Fruit fly (Drosophila melanogaster): ENCODE measurements around the gene Dph4.

The Dph4 gene

dm6 chr3R:5668928-5669739, 45.2 kb upstream of the Dph4 start, which contains the start of the genes Xe7 and Atg17 (continued):
- TF ChIP-seq sna (GFP tag; IDR thresholded peaks at IDR 0.05; ENCODE audit: partially characterized antibody) (0 out of 2 replicates have a peak, but pooled peaks have one; percentile 35), sima (GFP tag; optimal IDR thresholded peaks at IDR 0.05) (no peak), CG8388 (GFP tag; optimal IDR thresholded peaks at IDR 0.05) (peak; percentile 85), kni (GFP tag; optimal IDR thresholded peaks at IDR 0.05) (peak; percentile 10), trem (tag; optimal IDR thresholded peaks at IDR 0.05) (peak; percentile 99), luna (GFP tag; optimal IDR thresholded peaks at IDR 0.05) (peak; percentile 74), Xbp1 (GFP tag; optimal IDR thresholded peaks at IDR 0.05) (peak; percentile 95), D (optimal IDR thresholded peaks at IDR 0.05) (no peak), D (GFP tag; optimal IDR thresholded peaks at IDR 0.05) (peak; percentile 80), CG8089 (GFP tag; optimal IDR thresholded peaks at IDR 0.05) (peak; percentile 84), gcm (GFP tag; optimal IDR thresholded peaks at IDR 0.05) (peak; percentile 67), Dad (GFP tag; optimal IDR thresholded peaks at IDR 0.05) (peak; percentile 82), gro (GFP tag; optimal IDR thresholded peaks at IDR 0.05) (peak; percentile 78), D19A (tag; optimal IDR thresholded peaks at IDR 0.05) (peak; percentile 79), Hr51 (GFP tag; optimal IDR thresholded peaks at IDR 0.05) (peak; percentile 89 to 90), ap (GFP tag; IDR thresholded peaks at IDR 0.05) (peak; percentile 81), CG4730 (GFP tag; IDR thresholded peaks at IDR 0.05) (peak; percentile 90), CG34224 (GFP tag; IDR thresholded peaks at IDR 0.05; ENCODE audit: partially characterized antibody) (peak; percentile 35; the same call in 1 of the 3 replicates), CG17361 (GFP tag; IDR thresholded peaks at IDR 0.05) (peak; percentile 97), wor (GFP tag; IDR thresholded peaks at IDR 0.05) (peak; percentile 85), CG11093 (GFP tag; IDR thresholded peaks at IDR 0.05) (peak; percentile 94), cad (GFP tag; optimal IDR thresholded peaks at IDR 0.05) (no peak), tup (GFP tag; optimal IDR thresholded peaks at IDR 0.05) (peak; percentile 76), kah (GFP tag; optimal IDR thresholded peaks at IDR 0.05) (peak; percentile 61), bsh (GFP tag; optimal IDR thresholded peaks at IDR 0.05) (peak; percentile 3 to 86), dan (GFP tag; IDR thresholded peaks at IDR 0.05) (peak; percentile 75; the same call in 1 of the 2 replicates), insv (GFP tag; optimal IDR thresholded peaks at IDR 0.05) (peak in 1 of 2 experiments; percentile 70), hkb (optimal IDR thresholded peaks at IDR 0.05) (peak; percentile 76), hkb (GFP tag; IDR thresholded peaks at IDR 0.05) (peak; percentile 74), dmrt11E (tag; optimal IDR thresholded peaks at IDR 0.05) (peak; percentile 86), CG14050 (GFP tag; IDR thresholded peaks at IDR 0.05) (peak; percentile 83), run (tag; optimal IDR thresholded peaks at IDR 0.05) (peak; percentile 55)

dm6 chr3R:5660198-5660893, 36.4 kb upstream of the Dph4 start, which contains the start of gene Wdr33:
Gene Wdr33 (plus strand): TSS chr3R:5660635.
- TF ChIP-seq MTF-1 (GFP tag; optimal IDR thresholded peaks at IDR 0.05; ENCODE audit: borderline replicate concordance) (no peak), CG17361 (GFP tag; IDR thresholded peaks at IDR 0.05) (peak; percentile 65; the same call in 2 of the 3 replicates), Hmx (GFP tag; optimal IDR thresholded peaks at IDR 0.05) (no peak), crol (GFP tag; IDR thresholded peaks at IDR 0.05) (no peak), CG15269 (tag; optimal IDR thresholded peaks at IDR 0.05) (peak; percentile 37), CG13775 (GFP tag; optimal IDR thresholded peaks at IDR 0.05) (peak; percentile 69), nau (GFP tag; optimal IDR thresholded peaks at IDR 0.05) (no peak), Mad (GFP tag; optimal IDR thresholded peaks at IDR 0.05) (no peak), E2f1 (GFP tag; IDR thresholded peaks at IDR 0.05) (peak; percentile 13; the same call in 1 of the 2 replicates), Hr3 (GFP tag; optimal IDR thresholded peaks at IDR 0.05) (peak; percentile 49), br (optimal IDR thresholded peaks at IDR 0.05) (no peak), CG5180 (GFP tag; optimal IDR thresholded peaks at IDR 0.05) (no peak), CG9932 (GFP tag; IDR thresholded peaks at IDR 0.05) (peak; percentile 46; the same call in 1 of the 2 replicates), Xbp1 (GFP tag; optimal IDR thresholded peaks at IDR 0.05) (peak; percentile 52), dmrt11E (tag; optimal IDR thresholded peaks at IDR 0.05) (peak; percentile 28), CG2678 (tag; optimal IDR thresholded peaks at IDR 0.05) (peak; percentile 60), Pdp1 (GFP tag; optimal IDR thresholded peaks at IDR 0.05) (peak in 1 of 2 experiments; percentile 0), CG4404 (GFP tag; IDR thresholded peaks at IDR 0.05) (no peak; the same call in 1 of the 2 replicates), Gsc (GFP tag; IDR thresholded peaks at IDR 0.05) (no peak)
